Worm (Caenorhabditis elegans): ENCODE data around the gene F13B6.2.
A peak's percentile ranks its signal among the peaks of the same experiment; 100 is the strongest.

Gene F13B6.2

ce11 chrIV:7445236-7445635 lies 14.9 kb downstream of the F13B6.2 start, which contains the start of gene valv-1:
TSS of gene valv-1 (minus strand) at chrIV:7445336.
- no peak for TF ChIP-seq nhr-28 (tag; optimal IDR thresholded peaks at IDR 0.05)
- TF ChIP-seq R02D3.7 (tag; optimal IDR thresholded peaks at IDR 0.05) = no peak
- TF ChIP-seq nhr-67 (tag; optimal IDR thresholded peaks at IDR 0.05) = no peak
- no peak for TF ChIP-seq lin-15B (tag; optimal IDR thresholded peaks at IDR 0.05)
- TF ChIP-seq ceh-82 (tag; optimal IDR thresholded peaks at IDR 0.05) = no peak
- TF ChIP-seq egl-5 (tag; optimal IDR thresholded peaks at IDR 0.05) = no peak
- no peak for TF ChIP-seq nhr-12 (tag; optimal IDR thresholded peaks at IDR 0.05)
- no peak for TF ChIP-seq ztf-4 (tag; optimal IDR thresholded peaks at IDR 0.05)
- no peak for TF ChIP-seq nfya-1 (tag; optimal IDR thresholded peaks at IDR 0.05; ENCODE audit: insufficient read depth)
- TF ChIP-seq ama-1 (optimal IDR thresholded peaks at IDR 0.05) = no peak

- TF ChIP-seq nfya-1 (tag; optimal IDR thresholded peaks at IDR 0.05; ENCODE audit: insufficient read depth) (no peak), skn-1 (tag; optimal IDR thresholded peaks at IDR 0.05) (no peak), nhr-43 (tag; optimal IDR thresholded peaks at IDR 0.05; ENCODE audit: poor library complexity, severe bottlenecking) (peak; percentile 8), elt-2 (tag; optimal IDR thresholded peaks at IDR 0.05) (peak; percentile 20)
Observed at ce11 chrIV:7440238-7440637, 19.9 kb downstream of the F13B6.2 start.

ce11 chrIV:7439377-7439776 lies 20.7 kb downstream of the F13B6.2 start:
- TF ChIP-seq ceh-16 (tag; optimal IDR thresholded peaks at IDR 0.05) = no peak
- TF ChIP-seq nhr-12 (tag; optimal IDR thresholded peaks at IDR 0.05) = no peak
- TF ChIP-seq unc-62 (GFP tag; optimal IDR thresholded peaks at IDR 0.05) = no peak

ce11 chrIV:7433858-7434257 lies 26.3 kb downstream of the F13B6.2 start, which contains the start of gene B0496.11:
TSS of gene B0496.11 (minus strand) at chrIV:7433958.
- TF ChIP-seq ceh-9 (tag; optimal IDR thresholded peaks at IDR 0.05) = no peak
- no peak for TF ChIP-seq ztf-11 (tag; optimal IDR thresholded peaks at IDR 0.05)
- TF ChIP-seq tbx-2 (tag; optimal IDR thresholded peaks at IDR 0.05) = no peak
- no peak for TF ChIP-seq nhr-28 (tag; optimal IDR thresholded peaks at IDR 0.05)
- TF ChIP-seq hmg-11 (tag; optimal IDR thresholded peaks at IDR 0.05) = no peak
- no peak for TF ChIP-seq sea-2 (GFP tag; optimal IDR thresholded peaks at IDR 0.05)
- no peak for TF ChIP-seq snpc-4 (tag; optimal IDR thresholded peaks at IDR 0.05)
- TF ChIP-seq zag-1 (tag; optimal IDR thresholded peaks at IDR 0.05) = no peak
- TF ChIP-seq mml-1 (tag; optimal IDR thresholded peaks at IDR 0.05) = no peak
- no peak for TF ChIP-seq pqm-1 (tag; optimal IDR thresholded peaks at IDR 0.05)
- TF ChIP-seq nhr-12 (tag; optimal IDR thresholded peaks at IDR 0.05) = no peak
- no peak for TF ChIP-seq nhr-11 (tag; optimal IDR thresholded peaks at IDR 0.05)
- no peak for TF ChIP-seq ceh-28 (tag; optimal IDR thresholded peaks at IDR 0.05)
- TF ChIP-seq ceh-82 (tag; optimal IDR thresholded peaks at IDR 0.05) = no peak
- TF ChIP-seq pha-4 (tag; optimal IDR thresholded peaks at IDR 0.05) = no peak

- TF ChIP-seq elt-1 (tag; optimal IDR thresholded peaks at IDR 0.05) = no peak
- no peak for TF ChIP-seq fos-1 (tag; optimal IDR thresholded peaks at IDR 0.05)
- TF ChIP-seq sea-2 (GFP tag; optimal IDR thresholded peaks at IDR 0.05) = no peak
- TF ChIP-seq nhr-237 (tag; optimal IDR thresholded peaks at IDR 0.05) = no peak
- TF ChIP-seq egl-27 (tag; optimal IDR thresholded peaks at IDR 0.05) = no peak
- TF ChIP-seq eor-1 (tag; optimal IDR thresholded peaks at IDR 0.05) = no peak
- TF ChIP-seq ztf-11 (tag; optimal IDR thresholded peaks at IDR 0.05) = no peak
- no peak for TF ChIP-seq ceh-28 (tag; optimal IDR thresholded peaks at IDR 0.05)
Observed at ce11 chrIV:7428998-7429397, 31.1 kb downstream of the F13B6.2 start.

- no peak for TF ChIP-seq ztf-11 (tag; optimal IDR thresholded peaks at IDR 0.05)
- TF ChIP-seq nhr-237 (tag; optimal IDR thresholded peaks at IDR 0.05) = no peak
- no peak for TF ChIP-seq lin-15B (tag; optimal IDR thresholded peaks at IDR 0.05)
- TF ChIP-seq sea-2 (GFP tag; optimal IDR thresholded peaks at IDR 0.05) = no peak
- TF ChIP-seq unc-39 (tag; optimal IDR thresholded peaks at IDR 0.05) = no peak
- TF ChIP-seq R02D3.7 (tag; optimal IDR thresholded peaks at IDR 0.05) = no peak
Observed at ce11 chrIV:7428347-7428746, 31.8 kb downstream of the F13B6.2 start.
